Worm (Caenorhabditis elegans) whole organism, late embryonic: Measurements from ENCODE around the gene lron-12.

Experiments used
- C38D4.7 ChIP-seq: fragments of 200-800 bp; sonication (Bioruptor generic); optimal IDR thresholded peaks from 2 replicates; lab custom pipeline; 2018; ENCODE audit warnings: mild to moderate bottlenecking, missing genetic modification characterization, moderate library complexity, missing compliant biosample characterization
- F13H6.1 ChIP-seq: sonication (generic microtip); optimal IDR thresholded peaks from 2 replicates; lab custom pipeline; 2016; ENCODE audit warnings: missing genetic modification characterization, missing compliant biosample characterization
- ahr-1 ChIP-seq: sonication (generic microtip); optimal IDR thresholded peaks from 2 replicates; lab custom pipeline; 2016; ENCODE audit warnings: missing genetic modification characterization, missing compliant biosample characterization
- ceh-22 ChIP-seq: sonication (generic microtip); optimal IDR thresholded peaks from 2 replicates; lab custom pipeline; 2017; ENCODE audit warnings: missing biosample characterization, missing genetic modification characterization
- ceh-30 ChIP-seq: fragments of 150-350 bp; optimal IDR thresholded peaks from 2 replicates; lab custom pipeline; 2014; ENCODE audit warnings: missing biosample characterization, missing genetic modification characterization
- ceh-48 ChIP-seq: sonication (generic microtip); optimal IDR thresholded peaks from 2 replicates; lab custom pipeline; 2016; ENCODE audit warnings: missing genetic modification characterization, inconsistent platforms, missing compliant biosample characterization
- ets-4 ChIP-seq: sonication (generic microtip); optimal IDR thresholded peaks from 2 replicates; lab custom pipeline; 2016; ENCODE audit warnings: missing genetic modification characterization, missing compliant biosample characterization
- hlh-15 ChIP-seq: sonication (generic microtip); optimal IDR thresholded peaks from 2 replicates; lab custom pipeline; 2016; ENCODE audit warnings: missing genetic modification characterization, missing compliant biosample characterization
- lim-6 ChIP-seq: sonication (generic microtip); optimal IDR thresholded peaks from 2 replicates; lab custom pipeline; 2016; ENCODE audit warnings: missing genetic modification characterization, missing compliant biosample characterization
- nhr-11 ChIP-seq: fragments of 150-350 bp; optimal IDR thresholded peaks from 2 replicates; lab custom pipeline; 2014; ENCODE audit warnings: missing biosample characterization, missing genetic modification characterization
- nhr-232 ChIP-seq: sonication (generic microtip); optimal IDR thresholded peaks from 2 replicates; lab custom pipeline; 2016; ENCODE audit warnings: missing genetic modification characterization, missing compliant biosample characterization
- unc-86 ChIP-seq: sonication (generic microtip); optimal IDR thresholded peaks from 2 replicates; lab custom pipeline; 2016; ENCODE audit warnings: missing genetic modification characterization, missing compliant biosample characterization

- TF ChIP-seq ceh-22 (tag; lab: Kevin White, UChicago) (no peak), ceh-48 (tag; lab: Kevin White, UChicago) (no peak), ets-4 (tag; lab: Kevin White, UChicago) (no peak), F13H6.1 (tag; lab: Kevin White, UChicago) (no peak), nhr-11 (tag; lab: Kevin White, UChicago) (no peak), nhr-232 (tag; lab: Kevin White, UChicago) (no peak), ahr-1 (tag; lab: Kevin White, UChicago) (no peak), C38D4.7 (no peak), hlh-15 (tag; lab: Kevin White, UChicago) (no peak), unc-86 (tag; lab: Kevin White, UChicago) (no peak), lim-6 (no peak), ceh-30 (tag; lab: Kevin White, UChicago) (no peak)
Measured at ce11 chrIII:12130052-12130451, 11.8 kb upstream of the lron-12 start, which contains the start of gene Y75B8A.6.
